Fruit fly (Drosophila melanogaster) Kc167 (cell line): ENCODE data around the gene Fuca.

Experiments used
- Myc ChIP-seq: fragments of >200 bp; optimal IDR thresholded peaks from 2 replicates; lab custom pipeline; 2017; ENCODE audit warnings: missing external identifiers
- Sin3A ChIP-seq: fragments of >200 bp; optimal IDR thresholded peaks from 2 replicates; lab custom pipeline; 2018; ENCODE audit warnings: missing external identifiers
- h ChIP-seq: fragments of >200 bp; optimal IDR thresholded peaks from 3 replicates; lab custom pipeline; 2018; ENCODE audit warnings: missing external identifiers
- insv ChIP-seq: fragments of >200 bp; optimal IDR thresholded peaks from 3 replicates; lab custom pipeline; 2018; ENCODE audit warnings: missing external identifiers
- psq ChIP-seq: fragments of >200 bp; optimal IDR thresholded peaks from 2 replicates; lab custom pipeline; 2017; ENCODE audit warnings: missing external identifiers
- ttk ChIP-seq: sonication (Bioruptor generic); optimal IDR thresholded peaks from 2 replicates; lab custom pipeline; 2017; ENCODE audit warnings: missing external identifiers

Fuca gene

dm6 chr3L:11516229-11516628 is 6.3 kb downstream of the Fuca start:
- no peak for TF ChIP-seq Myc

- TF ChIP-seq ttk (lab: Kevin White, UChicago), result no peak
- no peak for TF ChIP-seq psq (lab: Kevin White, UChicago)
- no peak for TF ChIP-seq insv (lab: Kevin White, UChicago)
- no peak for TF ChIP-seq Myc
- TF ChIP-seq Sin3A (lab: Kevin White, UChicago), result no peak
- TF ChIP-seq h (lab: Kevin White, UChicago), result no peak
Measured at dm6 chr3L:11515349-11516079, 7.0 kb downstream of the Fuca start.

- no peak for TF ChIP-seq Myc
- TF ChIP-seq Sin3A (lab: Kevin White, UChicago), result no peak
- no peak for TF ChIP-seq insv (lab: Kevin White, UChicago)
- no peak for TF ChIP-seq ttk (lab: Kevin White, UChicago)
- TF ChIP-seq psq (lab: Kevin White, UChicago), result no peak
- TF ChIP-seq h (lab: Kevin White, UChicago), result no peak
Measured at dm6 chr3L:11513405-11513804, 9.1 kb downstream of the Fuca start, which contains the start of gene CG7512. Gene CG7512 (plus strand): TSS chr3L:11513705.

- no peak for TF ChIP-seq Myc
- TF ChIP-seq ttk (lab: Kevin White, UChicago), result no peak
- no peak for TF ChIP-seq insv (lab: Kevin White, UChicago)
- TF ChIP-seq psq (lab: Kevin White, UChicago), result no peak
- no peak for TF ChIP-seq h (lab: Kevin White, UChicago)
- TF ChIP-seq Sin3A (lab: Kevin White, UChicago), result no peak
Measured at dm6 chr3L:11511921-11512320, 10.6 kb downstream of the Fuca start, which contains the start of gene Sgs3. Gene Sgs3 (plus strand): TSS chr3L:11512221.

dm6 chr3L:11511243-11511642 is 11.3 kb downstream of the Fuca start:
- TF ChIP-seq psq (lab: Kevin White, UChicago), result no peak
- no peak for TF ChIP-seq insv (lab: Kevin White, UChicago)
- TF ChIP-seq Sin3A (lab: Kevin White, UChicago), result no peak
- TF ChIP-seq h (lab: Kevin White, UChicago), result no peak
- TF ChIP-seq ttk (lab: Kevin White, UChicago), result no peak
- no peak for TF ChIP-seq Myc

dm6 chr3L:11510489-11510888 is 12.0 kb downstream of the Fuca start, which contains the start of gene CG33272:
Gene CG33272 (minus strand): TSS chr3L:11510589.
- TF ChIP-seq Myc, result no peak

dm6 chr3L:11509294-11509911 is 13.1 kb downstream of the Fuca start, which contains the start of the genes Sgs8 and Sgs7:
Gene Sgs8 (minus strand): TSS chr3L:11509394.
Gene Sgs7 (plus strand): TSS chr3L:11509861.
- TF ChIP-seq Myc (no peak), insv (lab: Kevin White, UChicago) (no peak), h (lab: Kevin White, UChicago) (no peak), psq (lab: Kevin White, UChicago) (no peak), ttk (lab: Kevin White, UChicago) (no peak), Sin3A (lab: Kevin White, UChicago) (no peak)

dm6 chr3L:11508337-11508736 is 14.2 kb downstream of the Fuca start, which contains the start of gene CG33500:
Gene CG33500 (plus strand): TSS chr3L:11508637.
- no peak for TF ChIP-seq psq (lab: Kevin White, UChicago)
- TF ChIP-seq insv (lab: Kevin White, UChicago), result no peak
- no peak for TF ChIP-seq Sin3A (lab: Kevin White, UChicago)
- no peak for TF ChIP-seq Myc
- no peak for TF ChIP-seq ttk (lab: Kevin White, UChicago)
- no peak for TF ChIP-seq h (lab: Kevin White, UChicago)

- TF ChIP-seq h (lab: Kevin White, UChicago), result no peak
- TF ChIP-seq ttk (lab: Kevin White, UChicago), result no peak
- no peak for TF ChIP-seq insv (lab: Kevin White, UChicago)
- TF ChIP-seq Sin3A (lab: Kevin White, UChicago), result no peak
- TF ChIP-seq Myc, result no peak
Measured at dm6 chr3L:11493090-11493807, 29.3 kb downstream of the Fuca start.

- TF ChIP-seq h (lab: Kevin White, UChicago) (no peak), Sin3A (lab: Kevin White, UChicago) (no peak), ttk (lab: Kevin White, UChicago) (no peak), psq (lab: Kevin White, UChicago) (no peak), Myc (no peak), insv (lab: Kevin White, UChicago) (no peak)
Measured at dm6 chr3L:11492457-11492856, 30.1 kb downstream of the Fuca start.

dm6 chr3L:11491874-11492268 is 30.6 kb downstream of the Fuca start:
- TF ChIP-seq Myc (no peak), h (lab: Kevin White, UChicago) (no peak), Sin3A (lab: Kevin White, UChicago) (no peak), ttk (lab: Kevin White, UChicago) (no peak), insv (lab: Kevin White, UChicago) (no peak), psq (lab: Kevin White, UChicago) (no peak)
